Worm (Caenorhabditis elegans): ENCODE measurements around the gene T23F6.2.

The T23F6.2 gene

DNA sequence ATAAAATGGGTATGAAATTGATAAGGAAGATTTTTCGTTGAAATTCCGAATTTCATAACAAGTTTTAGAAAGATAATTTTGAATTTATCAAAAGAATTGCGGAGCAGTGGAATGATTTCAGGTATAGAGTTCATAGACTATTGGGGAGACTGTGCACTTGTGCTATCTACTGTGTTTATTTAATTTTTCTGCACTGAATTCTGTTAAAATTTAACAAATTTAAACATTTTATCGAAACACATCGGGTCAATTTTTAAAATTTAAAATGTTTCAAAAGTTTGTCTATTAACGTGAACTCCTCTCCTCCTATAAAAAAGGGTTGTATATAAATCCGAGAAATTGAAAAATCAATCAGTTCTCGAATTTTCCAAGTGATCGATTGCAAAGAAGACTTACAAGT is 3.6 kb upstream of the T23F6.2 start, which contains the start of gene C27D8.1:
Gene C27D8.1, plus strand, starts transcription at position 301 of the 400 bp plus-strand sequence.
- TF ChIP-seq hmg-4 (GFP tag; optimal IDR thresholded peaks at IDR 0.05), result no peak
- TF ChIP-seq ceh-13 (GFP tag; optimal IDR thresholded peaks at IDR 0.05), result no peak
- TF ChIP-seq aly-1 (tag; optimal IDR thresholded peaks at IDR 0.05), result no peak
- no peak for TF ChIP-seq tbx-11 (GFP tag; IDR thresholded peaks at IDR 0.05)
- no peak for TF ChIP-seq hmbx-1 (tag; optimal IDR thresholded peaks at IDR 0.05)
- TF ChIP-seq F13C5.2 (tag; optimal IDR thresholded peaks at IDR 0.05), result no peak
- no peak for TF ChIP-seq tbx-37 (GFP tag; conservative IDR thresholded peaks at IDR 0.05)
- no peak for TF ChIP-seq sea-1 (GFP tag; conservative IDR thresholded peaks at IDR 0.05)
- no peak for TF ChIP-seq flt-1 (GFP tag; IDR thresholded peaks at IDR 0.05)
- no peak for TF ChIP-seq ets-7 (tag; optimal IDR thresholded peaks at IDR 0.05)
- TF ChIP-seq tra-4 (tag; optimal IDR thresholded peaks at IDR 0.05), result no peak
- no peak for TF ChIP-seq scrt-1 (GFP tag; IDR thresholded peaks at IDR 0.05)
- TF ChIP-seq B0310.2 (tag; optimal IDR thresholded peaks at IDR 0.05), result no peak
- TF ChIP-seq pes-1 (GFP tag; IDR thresholded peaks at IDR 0.05), result no peak

DNA sequence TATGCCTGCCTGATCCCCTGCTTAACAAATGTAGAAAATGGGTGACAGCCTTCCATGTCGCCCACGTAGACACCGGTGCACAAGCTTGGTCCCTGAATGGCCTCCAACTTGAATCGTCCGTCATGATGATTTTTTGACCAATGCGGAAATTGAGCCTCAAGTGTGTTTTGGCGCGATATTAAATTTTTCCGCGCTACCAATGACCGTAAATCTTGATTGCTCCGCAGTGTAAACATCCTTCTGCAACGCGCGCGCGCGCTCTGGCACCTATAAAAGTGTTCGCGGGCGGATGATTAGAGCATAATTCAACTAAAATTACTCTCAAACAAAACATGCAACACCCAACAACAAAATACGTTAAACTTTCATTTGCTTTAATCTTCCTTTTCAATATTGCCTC is 1.5 kb upstream of the T23F6.2 start, which contains the start of gene idpp-7:
Gene idpp-7, plus strand, starts transcription at position 301 of the 400 bp plus-strand sequence.
- TF ChIP-seq sea-1 (GFP tag; conservative IDR thresholded peaks at IDR 0.05) (no peak), B0310.2 (tag; optimal IDR thresholded peaks at IDR 0.05) (no peak), hnd-1 (tag; optimal IDR thresholded peaks at IDR 0.05) (no peak), aly-1 (tag; optimal IDR thresholded peaks at IDR 0.05) (no peak), ama-1 (optimal IDR thresholded peaks at IDR 0.05) (no peak), tbx-37 (GFP tag; conservative IDR thresholded peaks at IDR 0.05) (no peak), F13C5.2 (tag; optimal IDR thresholded peaks at IDR 0.05) (no peak), tbx-11 (GFP tag; IDR thresholded peaks at IDR 0.05) (no peak), hmbx-1 (tag; optimal IDR thresholded peaks at IDR 0.05) (no peak), ceh-13 (GFP tag; optimal IDR thresholded peaks at IDR 0.05) (no peak), ets-7 (tag; optimal IDR thresholded peaks at IDR 0.05) (no peak), hmg-4 (GFP tag; optimal IDR thresholded peaks at IDR 0.05) (no peak), tra-4 (tag; optimal IDR thresholded peaks at IDR 0.05) (no peak), ceh-36 (tag; optimal IDR thresholded peaks at IDR 0.05) (no peak), scrt-1 (GFP tag; IDR thresholded peaks at IDR 0.05) (no peak)

DNA sequence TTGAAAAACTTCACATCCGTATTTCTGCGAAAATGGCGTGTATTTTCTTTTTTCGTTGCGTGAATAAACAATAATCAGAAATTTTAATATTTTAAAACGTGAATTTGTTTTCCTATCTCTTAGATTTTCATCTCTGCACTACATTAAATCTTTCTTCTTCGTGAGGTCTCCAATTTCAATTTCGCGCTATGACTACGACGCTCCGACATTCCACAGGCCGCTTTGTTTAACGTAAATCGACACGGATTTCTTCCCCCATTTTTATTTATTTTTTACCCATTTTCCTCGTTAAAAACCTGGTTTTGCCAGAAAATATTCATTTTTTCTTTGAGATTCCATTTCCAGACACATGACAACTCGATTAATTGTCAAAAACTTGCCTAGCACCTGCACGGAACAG is 3.5 kb downstream of the T23F6.2 start, which contains the start of the genes T23F6.3 and rbd-1:
Gene T23F6.3, minus strand, starts transcription at position 120 of the 400 bp plus-strand sequence.
Gene rbd-1, plus strand, starts transcription at position 346 of the 400 bp plus-strand sequence.
- TF ChIP-seq tbx-11 (GFP tag; IDR thresholded peaks at IDR 0.05), result 0 out of 2 replicates have a peak, but pooled peaks have one; percentile 47
- TF ChIP-seq tra-4 (tag; optimal IDR thresholded peaks at IDR 0.05), result no peak
- peak; percentile 19 for TF ChIP-seq ets-7 (tag; optimal IDR thresholded peaks at IDR 0.05)
- TF ChIP-seq F13C5.2 (tag; optimal IDR thresholded peaks at IDR 0.05), result peak; percentile 76
- TF ChIP-seq tbx-37 (GFP tag; conservative IDR thresholded peaks at IDR 0.05), result peak; percentile 53; the same call in 1 of the 2 replicates
- no peak for TF ChIP-seq ceh-36 (tag; optimal IDR thresholded peaks at IDR 0.05)

DNA sequence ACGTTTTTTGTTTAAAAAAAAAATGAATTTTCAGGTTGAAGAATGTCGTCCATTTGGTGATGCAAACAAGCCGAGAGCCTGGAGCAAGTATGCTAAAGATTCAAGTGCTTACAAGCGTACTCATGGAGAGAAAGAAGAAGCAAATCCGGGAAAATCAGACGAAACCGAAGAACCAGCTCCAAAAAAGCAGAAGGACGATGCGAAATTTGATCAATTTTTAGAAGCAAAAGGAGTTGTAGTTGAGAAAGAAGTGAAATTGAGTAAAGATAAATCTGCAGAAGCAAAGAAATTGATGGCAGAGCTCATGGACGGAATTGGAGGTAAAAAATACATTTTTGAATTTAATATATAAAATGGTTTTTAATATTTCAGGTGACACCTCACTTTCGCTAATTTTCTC is 4.1 kb downstream of the T23F6.2 start:
- TF ChIP-seq pes-1 (GFP tag; IDR thresholded peaks at IDR 0.05) (no peak), aly-1 (tag; optimal IDR thresholded peaks at IDR 0.05) (no peak), ceh-36 (tag; optimal IDR thresholded peaks at IDR 0.05) (no peak), scrt-1 (GFP tag; IDR thresholded peaks at IDR 0.05) (no peak), ceh-13 (GFP tag; optimal IDR thresholded peaks at IDR 0.05) (no peak), hnd-1 (tag; optimal IDR thresholded peaks at IDR 0.05) (no peak), B0310.2 (tag; optimal IDR thresholded peaks at IDR 0.05) (no peak), tbx-37 (GFP tag; conservative IDR thresholded peaks at IDR 0.05) (no peak), tra-4 (tag; optimal IDR thresholded peaks at IDR 0.05) (no peak), ets-7 (tag; optimal IDR thresholded peaks at IDR 0.05) (no peak), F13C5.2 (tag; optimal IDR thresholded peaks at IDR 0.05) (no peak), hmbx-1 (tag; optimal IDR thresholded peaks at IDR 0.05) (no peak), ama-1 (optimal IDR thresholded peaks at IDR 0.05) (no peak), hmg-4 (GFP tag; optimal IDR thresholded peaks at IDR 0.05) (no peak), sea-1 (GFP tag; conservative IDR thresholded peaks at IDR 0.05) (no peak)

DNA sequence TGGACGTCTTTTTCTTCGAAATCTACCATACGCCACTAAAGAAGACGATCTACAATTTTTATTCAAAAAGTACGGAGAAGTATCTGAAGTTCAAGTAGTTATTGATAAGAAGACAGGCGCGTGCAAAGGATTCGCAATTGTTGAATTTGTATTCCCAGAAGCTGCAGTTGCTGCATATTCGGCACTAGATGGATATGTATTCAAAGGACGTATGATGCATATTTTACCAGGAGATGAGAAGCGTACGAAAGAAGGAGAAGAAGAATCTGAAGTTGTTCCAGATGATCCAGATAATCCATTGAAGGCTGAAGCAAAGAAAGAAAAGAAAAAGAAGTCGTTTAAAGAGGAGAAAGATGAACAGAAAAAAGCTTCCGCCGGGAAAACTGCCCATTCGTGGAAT is 4.8 kb downstream of the T23F6.2 start:
- no peak for TF ChIP-seq ama-1 (optimal IDR thresholded peaks at IDR 0.05)
- TF ChIP-seq scrt-1 (GFP tag; IDR thresholded peaks at IDR 0.05), result no peak
- no peak for TF ChIP-seq ceh-36 (tag; optimal IDR thresholded peaks at IDR 0.05)
- no peak for TF ChIP-seq B0310.2 (tag; optimal IDR thresholded peaks at IDR 0.05)
- TF ChIP-seq tbx-11 (GFP tag; IDR thresholded peaks at IDR 0.05), result no peak
- TF ChIP-seq aly-1 (tag; optimal IDR thresholded peaks at IDR 0.05), result no peak
- TF ChIP-seq tbx-37 (GFP tag; conservative IDR thresholded peaks at IDR 0.05), result no peak
- TF ChIP-seq ceh-13 (GFP tag; optimal IDR thresholded peaks at IDR 0.05), result no peak
- TF ChIP-seq hmbx-1 (tag; optimal IDR thresholded peaks at IDR 0.05), result no peak
- TF ChIP-seq flt-1 (GFP tag; IDR thresholded peaks at IDR 0.05), result no peak
- no peak for TF ChIP-seq F13C5.2 (tag; optimal IDR thresholded peaks at IDR 0.05)
- no peak for TF ChIP-seq hmg-4 (GFP tag; optimal IDR thresholded peaks at IDR 0.05)
- no peak for TF ChIP-seq ets-7 (tag; optimal IDR thresholded peaks at IDR 0.05)

DNA sequence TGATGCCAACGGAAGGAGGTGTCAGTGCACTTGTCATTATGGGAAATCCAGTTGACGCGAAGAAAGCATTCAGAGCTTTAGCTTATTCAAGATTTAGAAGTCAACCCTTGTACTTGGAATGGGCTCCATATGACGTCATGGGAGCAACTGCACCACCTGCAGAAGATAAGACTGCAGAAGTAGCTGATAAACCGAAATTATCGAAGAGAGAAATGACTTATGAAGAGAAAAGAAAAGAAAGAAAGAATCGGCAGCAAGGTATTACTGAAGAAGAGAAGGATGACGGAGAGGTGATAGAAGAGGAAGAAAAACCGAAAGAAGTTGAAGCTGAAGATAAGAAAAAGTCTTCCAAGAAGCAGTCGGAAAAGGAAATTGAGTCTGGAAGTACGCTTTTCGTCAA is 7.0 kb downstream of the T23F6.2 start:
- TF ChIP-seq tbx-37 (GFP tag; conservative IDR thresholded peaks at IDR 0.05), result no peak
- no peak for TF ChIP-seq aly-1 (tag; optimal IDR thresholded peaks at IDR 0.05)
- no peak for TF ChIP-seq ets-7 (tag; optimal IDR thresholded peaks at IDR 0.05)
- no peak for TF ChIP-seq tbx-11 (GFP tag; IDR thresholded peaks at IDR 0.05)
- no peak for TF ChIP-seq flt-1 (GFP tag; IDR thresholded peaks at IDR 0.05)
- no peak for TF ChIP-seq tra-4 (tag; optimal IDR thresholded peaks at IDR 0.05)
- TF ChIP-seq pes-1 (GFP tag; IDR thresholded peaks at IDR 0.05), result no peak
- TF ChIP-seq hnd-1 (tag; optimal IDR thresholded peaks at IDR 0.05), result no peak
- no peak for TF ChIP-seq ceh-13 (GFP tag; optimal IDR thresholded peaks at IDR 0.05)
- no peak for TF ChIP-seq hmbx-1 (tag; optimal IDR thresholded peaks at IDR 0.05)
- no peak for TF ChIP-seq scrt-1 (GFP tag; IDR thresholded peaks at IDR 0.05)
- no peak for TF ChIP-seq ama-1 (optimal IDR thresholded peaks at IDR 0.05)
- TF ChIP-seq sea-1 (GFP tag; conservative IDR thresholded peaks at IDR 0.05), result no peak
- no peak for TF ChIP-seq F13C5.2 (tag; optimal IDR thresholded peaks at IDR 0.05)
- TF ChIP-seq hmg-4 (GFP tag; optimal IDR thresholded peaks at IDR 0.05), result no peak
- TF ChIP-seq ceh-36 (tag; optimal IDR thresholded peaks at IDR 0.05), result no peak
- TF ChIP-seq B0310.2 (tag; optimal IDR thresholded peaks at IDR 0.05), result no peak

DNA sequence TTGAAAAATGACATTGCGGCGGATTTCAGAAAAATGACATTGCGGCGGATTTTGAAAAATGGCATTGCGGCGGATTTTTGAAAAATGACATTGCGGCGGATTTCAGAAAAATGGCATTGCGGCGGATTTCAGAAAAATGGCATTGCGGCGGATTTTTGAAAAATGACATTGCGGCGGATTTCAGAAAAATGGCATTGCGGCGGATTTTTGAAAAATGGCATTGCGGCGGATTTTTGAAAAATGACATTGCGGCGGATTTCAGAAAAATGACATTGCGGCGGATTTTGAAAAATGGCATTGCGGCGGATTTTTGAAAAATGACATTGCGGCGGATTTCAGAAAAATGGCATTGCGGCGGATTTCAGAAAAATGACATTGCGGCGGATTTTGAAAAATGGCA is 9.5 kb downstream of the T23F6.2 start:
- TF ChIP-seq sea-1 (GFP tag; conservative IDR thresholded peaks at IDR 0.05) (0 out of 2 replicates have a peak, but pooled peaks have one; percentile 7), tbx-11 (GFP tag; IDR thresholded peaks at IDR 0.05) (peak; percentile 60; the same call in 1 of the 2 replicates), tbx-37 (GFP tag; conservative IDR thresholded peaks at IDR 0.05) (0 out of 2 replicates have a peak, but pooled peaks have one; percentile 16), pes-1 (GFP tag; IDR thresholded peaks at IDR 0.05) (0 out of 2 replicates have a peak, but pooled peaks have one; percentile 14)
